Fruit fly (Drosophila melanogaster): ENCODE data around the gene CG9757.

DNA sequence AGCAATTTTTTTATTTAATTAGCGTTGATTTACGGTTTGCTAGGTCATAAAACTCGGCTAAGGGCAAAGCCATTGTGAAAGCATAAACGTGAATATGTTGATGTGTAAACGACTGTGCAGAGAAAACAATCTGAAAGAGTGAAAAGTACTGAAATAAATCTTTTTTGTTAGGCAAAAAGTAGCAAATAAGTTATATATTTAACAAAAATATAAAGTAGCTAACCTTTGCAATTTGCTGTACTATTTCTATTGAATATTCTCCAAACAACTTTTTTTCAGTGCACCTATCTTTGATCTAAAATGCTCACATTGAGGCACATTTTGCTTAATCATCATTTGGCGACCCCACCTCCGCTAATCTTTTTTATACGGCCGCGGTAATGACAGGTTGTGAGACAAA is 15.8 kb downstream of the CG9757 start:
- TF ChIP-seq usp (GFP tag; optimal IDR thresholded peaks at IDR 0.05): no peak
- no peak for TF ChIP-seq Dll (optimal IDR thresholded peaks at IDR 0.05)
- TF ChIP-seq CG8478 (optimal IDR thresholded peaks at IDR 0.05): no peak
- no peak for TF ChIP-seq pan (optimal IDR thresholded peaks at IDR 0.05)
- TF ChIP-seq psq (optimal IDR thresholded peaks at IDR 0.05): no peak
- TF ChIP-seq EcR (GFP tag; optimal IDR thresholded peaks at IDR 0.05): no peak

Measured in whole organism.